Worm (Caenorhabditis elegans): ENCODE results near the gene Y97E10AR.4.

- TF ChIP-seq lsy-12 (tag; optimal IDR thresholded peaks at IDR 0.05) (no peak), nhr-11 (tag; optimal IDR thresholded peaks at IDR 0.05) (no peak), unc-62 (GFP tag; optimal IDR thresholded peaks at IDR 0.05) (no peak), fos-1 (tag; optimal IDR thresholded peaks at IDR 0.05) (no peak), nhr-76 (tag; optimal IDR thresholded peaks at IDR 0.05) (no peak), nhr-25 (tag; optimal IDR thresholded peaks at IDR 0.05) (no peak), elt-1 (tag; optimal IDR thresholded peaks at IDR 0.05) (no peak), snpc-4 (tag; optimal IDR thresholded peaks at IDR 0.05) (no peak), zag-1 (tag; optimal IDR thresholded peaks at IDR 0.05) (no peak), elt-3 (tag; optimal IDR thresholded peaks at IDR 0.05) (no peak), nhr-77 (tag; optimal IDR thresholded peaks at IDR 0.05) (no peak), R02D3.7 (tag; optimal IDR thresholded peaks at IDR 0.05) (no peak), lin-39 (tag; optimal IDR thresholded peaks at IDR 0.05) (no peak)
Observed at ce11 chrV:7964429-7964828, 45.6 kb downstream of the Y97E10AR.4 start.

Measured in whole organism, L3 larva.